Worm (Caenorhabditis elegans): ENCODE results near the gene W09C2.7.

DNA sequence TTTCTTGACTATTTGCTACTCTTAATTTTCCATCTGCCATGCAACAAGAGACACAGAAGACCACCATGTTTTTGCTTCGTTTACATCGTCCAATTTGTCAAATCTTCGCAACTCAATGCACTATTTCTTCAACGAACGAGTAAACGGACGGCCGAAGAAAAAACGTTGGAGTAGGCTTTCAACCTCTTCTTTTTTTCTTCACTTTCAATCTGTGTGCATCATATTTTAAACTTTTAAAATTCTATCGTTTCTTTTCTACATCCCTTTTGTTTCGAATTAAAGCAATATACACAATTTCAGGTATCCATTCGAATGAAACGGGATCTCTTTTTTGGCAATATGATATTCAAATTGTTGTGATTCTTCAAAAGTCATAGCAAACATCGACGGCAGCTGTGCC, 35.6 kb upstream of the W09C2.7 start, which contains the start of gene acc-1:
- TF ChIP-seq tlp-1 (tag; optimal IDR thresholded peaks at IDR 0.05) = no peak
- TF ChIP-seq lin-39 (tag; optimal IDR thresholded peaks at IDR 0.05) = no peak
- no peak for TF ChIP-seq nhr-11 (tag; optimal IDR thresholded peaks at IDR 0.05)
- TF ChIP-seq lin-15B (tag; optimal IDR thresholded peaks at IDR 0.05) = no peak
- TF ChIP-seq elt-2 (tag; optimal IDR thresholded peaks at IDR 0.05) = no peak

All from whole organism, L1 larva.